Comparison of ENCODE assay signal across 3 fruit fly cellular contexts in genomic region chr3R:28540274-28541177, dm6.
TF ChIP-seq lines count a peak whose summit lies in the region.

Gene Ppn, minus strand, starts transcription at chr3R:28540324.

- no peak for TF ChIP-seq CTCF in whole organism, embryonic (GFP tag; optimal IDR thresholded peaks at IDR 0.05; lab: Kevin White, UChicago)

TF ChIP-seq in whole organism, embryonic, 481 proteins besides CTCF, POLR2A, EP300 and RAD21:
- TF ChIP-seq Awh (GFP tag; IDR thresholded peaks at IDR 0.05; lab: Robert Waterston, UW): no peak
- TF ChIP-seq HLH4C (GFP tag; IDR thresholded peaks at IDR 0.05; lab: Robert Waterston, UW; ENCODE audit: partially characterized antibody): no peak
- no peak for TF ChIP-seq abd-A (tag; optimal IDR thresholded peaks at IDR 0.05; lab: Kevin White, UChicago)
- TF ChIP-seq CG14710 (tag; optimal IDR thresholded peaks at IDR 0.05; lab: Kevin White, UChicago): no peak
- 0 out of 2 replicates have a peak, but pooled peaks have one; percentile 20 for TF ChIP-seq CG16779 (GFP tag; IDR thresholded peaks at IDR 0.05; lab: Robert Waterston, UW)
- TF ChIP-seq Sox102F (GFP tag; optimal IDR thresholded peaks at IDR 0.05; lab: Kevin White, UChicago): no peak
- TF ChIP-seq twi (tag; optimal IDR thresholded peaks at IDR 0.05; lab: Kevin White, UChicago): peak; percentile 98
- no peak for TF ChIP-seq sens (GFP tag; lab: Kevin White, UChicago)
- TF ChIP-seq Ets65A (GFP tag; lab: Kevin White, UChicago): peak; percentile 73
- no peak for TF ChIP-seq Atf-2 (GFP tag; optimal IDR thresholded peaks at IDR 0.05; lab: Kevin White, UChicago)
- peak; percentile 13 for TF ChIP-seq CG8478 (optimal IDR thresholded peaks at IDR 0.05; lab: Kevin White, UChicago)
- 0 out of 3 replicates have a peak, but pooled peaks have one; percentile 3 for TF ChIP-seq CG6175 (GFP tag; IDR thresholded peaks at IDR 0.05; lab: Robert Waterston, UW)
- 0 out of 3 replicates have a peak, but pooled peaks have one; percentile 9 for TF ChIP-seq ken (GFP tag; IDR thresholded peaks at IDR 0.05; lab: Robert Waterston, UW)
- no peak for TF ChIP-seq CG1647 (GFP tag; optimal IDR thresholded peaks at IDR 0.05; lab: Kevin White, UChicago)
- TF ChIP-seq Tbp (GFP tag; optimal IDR thresholded peaks at IDR 0.05; lab: Kevin White, UChicago): no peak
- no peak for TF ChIP-seq salm (tag; optimal IDR thresholded peaks at IDR 0.05; lab: Kevin White, UChicago)

TF ChIP-seq in whole organism, prepupa, 60 proteins besides CTCF, POLR2A, EP300 and RAD21:
- TF ChIP-seq CG3919 (GFP tag; optimal IDR thresholded peaks at IDR 0.05; lab: Kevin White, UChicago): no peak
- no peak for TF ChIP-seq acj6 (GFP tag; optimal IDR thresholded peaks at IDR 0.05; lab: Kevin White, UChicago)
- peak; percentile 35; the same call in 1 of the 3 replicates for TF ChIP-seq CG6163 (GFP tag; IDR thresholded peaks at IDR 0.05; lab: Robert Waterston, UW)
- 0 out of 3 replicates have a peak, but pooled peaks have one; percentile 5 for TF ChIP-seq eg (GFP tag; IDR thresholded peaks at IDR 0.05; lab: Robert Waterston, UW)
- no peak for TF ChIP-seq Blimp-1 (GFP tag; optimal IDR thresholded peaks at IDR 0.05; lab: Kevin White, UChicago)
- TF ChIP-seq lz (GFP tag; optimal IDR thresholded peaks at IDR 0.05; lab: Kevin White, UChicago): no peak
- TF ChIP-seq svp (GFP tag; lab: Kevin White, UChicago): peak; percentile 62
- no peak for TF ChIP-seq topi (GFP tag; optimal IDR thresholded peaks at IDR 0.05; lab: Kevin White, UChicago)
- TF ChIP-seq CG8319 (GFP tag; optimal IDR thresholded peaks at IDR 0.05; lab: Kevin White, UChicago): no peak
- TF ChIP-seq CG6854 (GFP tag; optimal IDR thresholded peaks at IDR 0.05; lab: Kevin White, UChicago): no peak
- peak; percentile 5 for TF ChIP-seq CG1621 (tag; optimal IDR thresholded peaks at IDR 0.05; lab: Kevin White, UChicago)
- TF ChIP-seq CG31627 (GFP tag; optimal IDR thresholded peaks at IDR 0.05; lab: Kevin White, UChicago): no peak
- no peak for TF ChIP-seq Eip75B (GFP tag; optimal IDR thresholded peaks at IDR 0.05; lab: Kevin White, UChicago)
- peak; percentile 65 for TF ChIP-seq Eip78C (GFP tag; lab: Kevin White, UChicago)
- TF ChIP-seq Gug (GFP tag; IDR thresholded peaks at IDR 0.05; lab: Robert Waterston, UW): no peak
- no peak for TF ChIP-seq CG10631 (GFP tag; optimal IDR thresholded peaks at IDR 0.05; lab: Kevin White, UChicago)
- TF ChIP-seq CG8632 (GFP tag; optimal IDR thresholded peaks at IDR 0.05; lab: Kevin White, UChicago): no peak
- no peak for TF ChIP-seq CG16779 (tag; optimal IDR thresholded peaks at IDR 0.05; lab: Kevin White, UChicago)
- TF ChIP-seq net (GFP tag; optimal IDR thresholded peaks at IDR 0.05; lab: Kevin White, UChicago): no peak
- TF ChIP-seq fd85E (GFP tag; optimal IDR thresholded peaks at IDR 0.05; lab: Kevin White, UChicago): no peak
- no peak for TF ChIP-seq spab (GFP tag; optimal IDR thresholded peaks at IDR 0.05; lab: Kevin White, UChicago)
- no peak for TF ChIP-seq pdm3 (GFP tag; optimal IDR thresholded peaks at IDR 0.05; lab: Kevin White, UChicago)
- TF ChIP-seq Smox (GFP tag; optimal IDR thresholded peaks at IDR 0.05; lab: Kevin White, UChicago): no peak
- TF ChIP-seq Met (GFP tag; optimal IDR thresholded peaks at IDR 0.05; lab: Kevin White, UChicago): no peak
- peak; percentile 31 to 38 for TF ChIP-seq ss (GFP tag; optimal IDR thresholded peaks at IDR 0.05; lab: Kevin White, UChicago)
- peak; percentile 52 for TF ChIP-seq dsx (GFP tag; optimal IDR thresholded peaks at IDR 0.05; lab: Kevin White, UChicago; ENCODE audit: poor library complexity, severe bottlenecking)
- no peak for TF ChIP-seq fkh (GFP tag; optimal IDR thresholded peaks at IDR 0.05; lab: Kevin White, UChicago)
- no peak for TF ChIP-seq cyc (GFP tag; optimal IDR thresholded peaks at IDR 0.05; lab: Kevin White, UChicago)
- TF ChIP-seq achi (GFP tag; optimal IDR thresholded peaks at IDR 0.05; lab: Kevin White, UChicago): no peak
- peak; percentile 12 for TF ChIP-seq CG9139 (GFP tag; optimal IDR thresholded peaks at IDR 0.05; lab: Kevin White, UChicago)
- no peak for TF ChIP-seq CG10669 (GFP tag; optimal IDR thresholded peaks at IDR 0.05; lab: Kevin White, UChicago)
- TF ChIP-seq CG8119 (GFP tag; IDR thresholded peaks at IDR 0.05; lab: Robert Waterston, UW): no peak
- TF ChIP-seq CG3032 (tag; optimal IDR thresholded peaks at IDR 0.05; lab: Kevin White, UChicago): no peak
- TF ChIP-seq CG7368 (GFP tag; optimal IDR thresholded peaks at IDR 0.05; lab: Kevin White, UChicago): no peak
- TF ChIP-seq CG11902 (GFP tag; optimal IDR thresholded peaks at IDR 0.05; lab: Kevin White, UChicago): no peak
- peak; percentile 22 for TF ChIP-seq CG6808 (GFP tag; optimal IDR thresholded peaks at IDR 0.05; lab: Kevin White, UChicago)
- no peak for TF ChIP-seq Sox14 (GFP tag; optimal IDR thresholded peaks at IDR 0.05; lab: Kevin White, UChicago)
- TF ChIP-seq CG32006 (GFP tag; optimal IDR thresholded peaks at IDR 0.05; lab: Kevin White, UChicago): no peak

TF ChIP-seq in whole organism, pupa, 21 proteins besides CTCF, POLR2A, EP300 and RAD21:
- TF ChIP-seq CG34367 (tag; optimal IDR thresholded peaks at IDR 0.05; lab: Kevin White, UChicago) (no peak), CG32121 (GFP tag; IDR thresholded peaks at IDR 0.05; lab: Robert Waterston, UW) (no peak), rn (GFP tag; IDR thresholded peaks at IDR 0.05; lab: Robert Waterston, UW) (no peak), CG14655 (GFP tag; optimal IDR thresholded peaks at IDR 0.05; lab: Kevin White, UChicago) (no peak), EcR (GFP tag; optimal IDR thresholded peaks at IDR 0.05; lab: Kevin White, UChicago) (peak; percentile 37), D1 (tag; optimal IDR thresholded peaks at IDR 0.05; lab: Kevin White, UChicago) (no peak), CG12605 (GFP tag; IDR thresholded peaks at IDR 0.05; lab: Robert Waterston, UW) (no peak), gl (tag; optimal IDR thresholded peaks at IDR 0.05; lab: Kevin White, UChicago) (no peak), CG9948 (tag; optimal IDR thresholded peaks at IDR 0.05; lab: Kevin White, UChicago) (no peak), CG15710 (tag; optimal IDR thresholded peaks at IDR 0.05; lab: Kevin White, UChicago) (no peak), CG13204 (GFP tag; optimal IDR thresholded peaks at IDR 0.05; lab: Kevin White, UChicago) (peak; percentile 56), Ets98B (GFP tag; IDR thresholded peaks at IDR 0.05; lab: Robert Waterston, UW) (no peak), CG4496 (GFP tag; IDR thresholded peaks at IDR 0.05; lab: Robert Waterston, UW) (peak; percentile 56; the same call in 1 of the 3 replicates), CG8159 (tag; optimal IDR thresholded peaks at IDR 0.05; lab: Kevin White, UChicago) (no peak), CG8301 (tag; optimal IDR thresholded peaks at IDR 0.05; lab: Kevin White, UChicago) (no peak), Snoo (tag; optimal IDR thresholded peaks at IDR 0.05; lab: Kevin White, UChicago) (no peak), Pif1A (GFP tag; optimal IDR thresholded peaks at IDR 0.05; lab: Kevin White, UChicago) (no peak), Pif1B (GFP tag; optimal IDR thresholded peaks at IDR 0.05; lab: Kevin White, UChicago) (no peak), CG17806 (tag; optimal IDR thresholded peaks at IDR 0.05; lab: Kevin White, UChicago) (no peak), fd96Ca (GFP tag; IDR thresholded peaks at IDR 0.05; lab: Robert Waterston, UW) (0 out of 3 replicates have a peak, but pooled peaks have one; percentile 17), CG10348 (GFP tag; IDR thresholded peaks at IDR 0.05; lab: Robert Waterston, UW) (no peak)
TF ChIP-seq in whole organism, pupa: peak in this region for 4.

Comparison
In these comparisons a context has a peak if more than half of its experiments do, and no peak if none do; other contexts are left out.
1. Of the 7 proteins assayed by ChIP-seq in both whole organism, embryonic and whole organism, prepupa: peak only in whole organism, embryonic: CG16779; only in whole organism, prepupa: none; in both: none; in neither: 6.